Fruit fly (Drosophila melanogaster) whole organism, wandering third instar larva: ENCODE data around the gene VGlut.

ENCODE experiments used
- Abd-B ChIP-seq: fragments of >200 bp; optimal IDR thresholded peaks from 2 replicates; lab custom pipeline; 2017; ENCODE audit warnings: missing biosample characterization, missing genetic modification characterization
- CG32264 ChIP-seq: fragments of 200-800 bp; sonication (Bioruptor generic); optimal IDR thresholded peaks from 2 replicates; lab custom pipeline; 2016; ENCODE audit warnings: missing biosample characterization, missing genetic modification characterization
- CG9705 ChIP-seq: fragments of 200-800 bp; sonication (Bioruptor generic); optimal IDR thresholded peaks from 2 replicates; lab custom pipeline; 2018; ENCODE audit warnings: missing biosample characterization, mild to moderate bottlenecking, missing genetic modification characterization
- Hr78 ChIP-seq: fragments of >200 bp; optimal IDR thresholded peaks from 2 replicates; lab custom pipeline; 2017; ENCODE audit warnings: missing biosample characterization, missing genetic modification characterization
- Rel ChIP-seq, 2 experiments: fragments of 200-800 bp; sonication (Bioruptor generic) in 1 of 2; optimal IDR thresholded peaks; 2 replicates in 1 of 2; 3 replicates in 1 of 2; lab custom pipeline; 2016 to 2019; ENCODE audit warnings: mild to moderate bottlenecking in 2 of 2, missing biosample characterization in 2 of 2, missing genetic modification characterization in 2 of 2, moderate library complexity in 1 of 2
- br ChIP-seq: fragments of 200-800 bp; sonication (Bioruptor generic); optimal IDR thresholded peaks from 2 replicates; lab custom pipeline; 2016; ENCODE audit warnings: missing biosample characterization, missing genetic modification characterization
- ey ChIP-seq: fragments of 200-800 bp; sonication (Bioruptor generic); optimal IDR thresholded peaks from 2 replicates; lab custom pipeline; 2016; ENCODE audit warnings: missing biosample characterization, missing genetic modification characterization
- jim ChIP-seq: fragments of 175-275, 200-325 bp; sonication (Bioruptor generic); optimal IDR thresholded peaks from 2 replicates; lab custom pipeline; 2016; ENCODE audit warnings: missing biosample characterization, mild to moderate bottlenecking, missing genetic modification characterization
- psq ChIP-seq: fragments of 200-800 bp; sonication (Bioruptor generic); optimal IDR thresholded peaks from 3 replicates; lab custom pipeline; 2017; ENCODE audit warnings: missing biosample characterization, mild to moderate bottlenecking, missing genetic modification characterization, moderate library complexity
- rgr ChIP-seq: fragments of 200-800 bp; sonication (Bioruptor generic); optimal IDR thresholded peaks from 3 replicates; lab custom pipeline; 2016; ENCODE audit warnings: missing biosample characterization, mild to moderate bottlenecking, missing genetic modification characterization
- sv ChIP-seq: fragments of 200-800 bp; sonication (Bioruptor generic); optimal IDR thresholded peaks from 3 replicates; lab custom pipeline; 2016; ENCODE audit warnings: missing biosample characterization, missing genetic modification characterization

dm6 chr2L:2365077-2365651 is 34.9 kb upstream of the VGlut start, which contains the start of the genes Rab5 and Axud1:
- TF ChIP-seq sv (GFP tag; lab: Kevin White, UChicago) = no peak
- no peak for TF ChIP-seq Rel (GFP tag; optimal IDR thresholded peaks at IDR 0.05; lab: Kevin White, UChicago)
- no peak for TF ChIP-seq Rel (tag; optimal IDR thresholded peaks at IDR 0.05; lab: Kevin White, UChicago)
- no peak for TF ChIP-seq br (GFP tag; lab: Kevin White, UChicago)
- no peak for TF ChIP-seq rgr
- no peak for TF ChIP-seq CG32264
- TF ChIP-seq CG9705 (GFP tag; lab: Kevin White, UChicago) = no peak
- no peak for TF ChIP-seq psq
- TF ChIP-seq Hr78 (GFP tag; lab: Kevin White, UChicago) = no peak
- TF ChIP-seq jim (GFP tag; lab: Kevin White, UChicago) = no peak
- TF ChIP-seq Abd-B (GFP tag; lab: Kevin White, UChicago) = no peak
- no peak for TF ChIP-seq ey (GFP tag; lab: Kevin White, UChicago)
